Worm (Caenorhabditis elegans): ENCODE data around the gene lhfp-4.

DNA sequence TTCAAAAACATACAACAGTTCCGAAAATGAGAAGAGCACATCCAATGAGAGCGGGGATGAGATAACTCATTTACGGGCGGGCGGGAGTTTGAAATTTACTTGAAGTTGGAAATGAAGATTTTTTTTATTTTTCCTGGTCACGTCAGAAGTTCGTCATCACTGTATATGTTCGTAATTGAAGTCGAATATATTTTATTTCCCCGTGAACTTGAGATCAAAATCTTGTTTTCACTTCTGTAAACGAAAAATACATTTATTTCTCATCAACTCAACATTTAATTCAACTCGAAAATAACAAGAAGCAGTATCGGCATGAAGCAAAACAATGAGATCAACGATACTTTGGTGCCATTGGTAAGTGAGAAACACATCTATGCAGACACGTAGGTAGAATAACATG lies 41.0 kb downstream of the lhfp-4 start, which contains the start of gene C49C3.20:
- TF ChIP-seq ztf-11 (tag; optimal IDR thresholded peaks at IDR 0.05) = no peak
- TF ChIP-seq ama-1 (optimal IDR thresholded peaks at IDR 0.05) = no peak
- TF ChIP-seq nhr-237 (tag; optimal IDR thresholded peaks at IDR 0.05) = no peak
- no peak for TF ChIP-seq lsy-2 (tag; optimal IDR thresholded peaks at IDR 0.05)
- no peak for TF ChIP-seq egl-27 (tag; optimal IDR thresholded peaks at IDR 0.05)
- TF ChIP-seq nhr-23 (tag; optimal IDR thresholded peaks at IDR 0.05) = no peak
- TF ChIP-seq zag-1 (tag; optimal IDR thresholded peaks at IDR 0.05) = no peak
- no peak for TF ChIP-seq unc-62 (GFP tag; optimal IDR thresholded peaks at IDR 0.05)
- TF ChIP-seq ceh-16 (tag; optimal IDR thresholded peaks at IDR 0.05) = no peak
- no peak for TF ChIP-seq nhr-11 (tag; optimal IDR thresholded peaks at IDR 0.05)
- no peak for TF ChIP-seq snpc-4 (tag; optimal IDR thresholded peaks at IDR 0.05)
